Fruit fly (Drosophila melanogaster) whole organism, embryonic: Measurements from ENCODE around the gene CG1572.

Experiments
- BEAF-32 ChIP-seq: fragments of 200-800 bp; sonication (Bioruptor generic); optimal IDR thresholded peaks from 3 replicates; lab custom pipeline; 2017; ENCODE audit warnings: missing biosample characterization, missing genetic modification characterization, mild to moderate bottlenecking, moderate library complexity, missing genetic modification reagents
- CG10321 ChIP-seq: fragments of 200-800 bp; sonication (Bioruptor generic); IDR thresholded peaks from 2 replicates; pipeline ENCODE4 v1.3.6; 2022; ENCODE audit warnings: missing biosample characterization, missing genetic modification characterization
- CG10959 ChIP-seq: fragments of 200-800 bp; sonication (Bioruptor generic); IDR thresholded peaks from 2 replicates; pipeline ENCODE4 v1.3.6; 2022; ENCODE audit warnings: missing biosample characterization, missing genetic modification characterization
- CG12104 ChIP-seq: fragments of 200-800 bp; sonication (Bioruptor generic); optimal IDR thresholded peaks from 3 replicates; lab custom pipeline; 2016; ENCODE audit warnings: missing biosample characterization, missing genetic modification characterization
- CG12155 ChIP-seq: fragments of 200-800 bp; sonication (Bioruptor generic); optimal IDR thresholded peaks from 3 replicates; lab custom pipeline; 2016; ENCODE audit warnings: missing biosample characterization, missing genetic modification characterization
- CG12219 ChIP-seq: fragments of 200-800 bp; sonication (Bioruptor generic); optimal IDR thresholded peaks from 3 replicates; lab custom pipeline; 2018; ENCODE audit warnings: missing biosample characterization, mild to moderate bottlenecking, missing genetic modification characterization
- CG12391 ChIP-seq: fragments of 200-800 bp; sonication (Bioruptor generic); optimal IDR thresholded peaks from 3 replicates; lab custom pipeline; 2018; ENCODE audit warnings: missing biosample characterization, mild to moderate bottlenecking, missing genetic modification characterization, moderate library complexity
- CG12659 ChIP-seq: fragments of 200-800 bp; sonication (Bioruptor generic); optimal IDR thresholded peaks from 3 replicates; lab custom pipeline; 2017; ENCODE audit warnings: mild to moderate bottlenecking, missing biosample characterization, missing genetic modification reagents, missing genetic modification characterization
- CG12769 ChIP-seq: fragments of 200-800 bp; sonication (Bioruptor generic); optimal IDR thresholded peaks from 2 replicates; lab custom pipeline; 2019; ENCODE audit warnings: missing biosample characterization, mild to moderate bottlenecking, missing genetic modification characterization, moderate library complexity
- CG15696 ChIP-seq: fragments of 200-800 bp; sonication (Bioruptor generic); optimal IDR thresholded peaks from 2 replicates; lab custom pipeline; 2019; ENCODE audit warnings: missing biosample characterization, mild to moderate bottlenecking, missing genetic modification characterization, moderate library complexity
- CG1832 ChIP-seq: fragments of 200-800 bp; sonication (Bioruptor generic); optimal IDR thresholded peaks from 2 replicates; lab custom pipeline; 2017; ENCODE audit warnings: missing biosample characterization, mild to moderate bottlenecking, missing genetic modification characterization, inconsistent platforms
- CG2116 ChIP-seq: fragments of 200-800 bp; sonication (Bioruptor generic); optimal IDR thresholded peaks from 3 replicates; lab custom pipeline; 2018; ENCODE audit warnings: missing biosample characterization, mild to moderate bottlenecking, missing genetic modification characterization
- CG2120 ChIP-seq: fragments of 200-800 bp; sonication (Bioruptor generic); optimal IDR thresholded peaks from 3 replicates; lab custom pipeline; 2016; ENCODE audit warnings: missing biosample characterization, missing genetic modification characterization
- CG2678 ChIP-seq: fragments of 200-800 bp; sonication (Bioruptor generic); optimal IDR thresholded peaks from 3 replicates; lab custom pipeline; 2019; ENCODE audit warnings: missing biosample characterization, mild to moderate bottlenecking, missing genetic modification characterization, moderate library complexity
- CG3065 ChIP-seq: fragments of 200-800 bp; sonication (Bioruptor generic); optimal IDR thresholded peaks from 2 replicates; lab custom pipeline; 2016; ENCODE audit warnings: missing biosample characterization, missing genetic modification characterization
- CG4360 ChIP-seq: fragments of 200-800 bp; sonication (Bioruptor generic); IDR thresholded peaks from 2 replicates; pipeline ENCODE4 v1.3.6; 2022; ENCODE audit warnings: missing biosample characterization, missing genetic modification characterization
- CG5953 ChIP-seq: fragments of 200-800 bp; sonication (Bioruptor generic); IDR thresholded peaks from 2 replicates; pipeline ENCODE4 v1.3.6; 2022; ENCODE audit warnings: missing biosample characterization, missing genetic modification characterization
- CG7357 ChIP-seq: fragments of 200-800 bp; sonication (Bioruptor generic); IDR thresholded peaks from 3 replicates; pipeline ENCODE4 v1.3.6; 2022; ENCODE audit warnings: missing biosample characterization, missing genetic modification characterization
- CG8388 ChIP-seq: fragments of 200-800 bp; sonication (Bioruptor generic); optimal IDR thresholded peaks from 2 replicates; lab custom pipeline; 2019; ENCODE audit warnings: missing biosample characterization, mild to moderate bottlenecking, missing genetic modification characterization, moderate library complexity
- Dek ChIP-seq: fragments of 200-800 bp; sonication (Bioruptor generic); optimal IDR thresholded peaks from 3 replicates; lab custom pipeline; 2019; ENCODE audit warnings: missing biosample characterization, mild to moderate bottlenecking, missing genetic modification characterization, moderate library complexity
- Dip2 ChIP-seq: fragments of 200-800 bp; sonication (Bioruptor generic); IDR thresholded peaks from 2 replicates; pipeline ENCODE4 v1.3.6; 2022; ENCODE audit warnings: missing biosample characterization, missing genetic modification characterization
- Doc3 ChIP-seq: fragments of 200-800 bp; sonication (Bioruptor generic); IDR thresholded peaks from 3 replicates; pipeline ENCODE4 v1.3.6; 2022; ENCODE audit warnings: missing biosample characterization, missing genetic modification characterization; ENCODE audit not compliant: partially characterized antibody
- Jarid2 ChIP-seq: fragments of 200-800 bp; sonication (Bioruptor generic); optimal IDR thresholded peaks from 3 replicates; lab custom pipeline; 2017; ENCODE audit warnings: mild to moderate bottlenecking, missing biosample characterization, missing genetic modification reagents, missing genetic modification characterization
- Kr ChIP-seq: fragments of 200-800 bp; sonication (Bioruptor generic); optimal IDR thresholded peaks from 2 replicates; lab custom pipeline; 2017; ENCODE audit warnings: missing biosample characterization, mild to moderate bottlenecking, missing genetic modification characterization
- Mes4 ChIP-seq: fragments of 200-800 bp; sonication (Bioruptor generic); optimal IDR thresholded peaks from 2 replicates; lab custom pipeline; 2016; ENCODE audit warnings: missing biosample characterization, missing genetic modification characterization
- Optix ChIP-seq: fragments of 200-800 bp; sonication (Bioruptor generic); IDR thresholded peaks from 3 replicates; pipeline ENCODE4 v1.3.6; 2022; ENCODE audit warnings: missing biosample characterization, missing genetic modification characterization
- Rfx ChIP-seq: fragments of 200-800 bp; sonication (Bioruptor generic); IDR thresholded peaks from 2 replicates; pipeline ENCODE4 v1.3.6; 2022; ENCODE audit warnings: missing biosample characterization, missing genetic modification characterization
- Xrp1 ChIP-seq: fragments of 200-800 bp; sonication (Bioruptor generic); IDR thresholded peaks from 2 replicates; pipeline ENCODE4 v1.3.6; 2022; ENCODE audit warnings: missing biosample characterization, missing genetic modification characterization
- ac ChIP-seq: fragments of 200-800 bp; sonication (Bioruptor generic); optimal IDR thresholded peaks from 3 replicates; lab custom pipeline; 2017; ENCODE audit warnings: missing biosample characterization, mild to moderate bottlenecking, missing genetic modification characterization
- btn ChIP-seq: fragments of 200-800 bp; sonication (Bioruptor generic); optimal IDR thresholded peaks from 2 replicates; lab custom pipeline; 2016; ENCODE audit warnings: missing biosample characterization, missing genetic modification characterization
- cg ChIP-seq: fragments of 200-800 bp; sonication (Bioruptor generic); optimal IDR thresholded peaks from 3 replicates; lab custom pipeline; 2019; ENCODE audit warnings: missing biosample characterization, mild to moderate bottlenecking, missing genetic modification characterization, moderate library complexity
- crc ChIP-seq: fragments of 200-800 bp; sonication (Bioruptor generic); optimal IDR thresholded peaks from 2 replicates; lab custom pipeline; 2016; ENCODE audit warnings: missing biosample characterization, missing genetic modification characterization
- fd96Cb ChIP-seq: fragments of 200-800 bp; sonication (Bioruptor generic); optimal IDR thresholded peaks from 2 replicates; lab custom pipeline; 2018; ENCODE audit warnings: missing biosample characterization, mild to moderate bottlenecking, missing genetic modification characterization, moderate library complexity
- gem ChIP-seq: fragments of 200-800 bp; sonication (Bioruptor generic); optimal IDR thresholded peaks from 2 replicates; lab custom pipeline; 2019; ENCODE audit warnings: missing biosample characterization, mild to moderate bottlenecking, missing genetic modification characterization, moderate library complexity
- her ChIP-seq: fragments of 200-800 bp; sonication (Bioruptor generic); optimal IDR thresholded peaks from 2 replicates; lab custom pipeline; 2016; ENCODE audit warnings: missing biosample characterization, missing genetic modification characterization
- inv ChIP-seq: fragments of 200-800 bp; sonication (Bioruptor generic); IDR thresholded peaks from 2 replicates; pipeline ENCODE4 v1.3.6; 2022; ENCODE audit warnings: missing biosample characterization, missing genetic modification characterization; ENCODE audit not compliant: partially characterized antibody
- jing ChIP-seq: fragments of 200-800 bp; sonication (Bioruptor generic); optimal IDR thresholded peaks from 2 replicates; lab custom pipeline; 2018; ENCODE audit warnings: missing biosample characterization, mild to moderate bottlenecking, missing genetic modification characterization
- kay ChIP-seq: fragments of 200-800 bp; sonication (Bioruptor generic); optimal IDR thresholded peaks from 2 replicates; lab custom pipeline; 2016; ENCODE audit warnings: missing biosample characterization, missing genetic modification characterization
- lilli ChIP-seq: fragments of 200-800 bp; sonication (Bioruptor generic); optimal IDR thresholded peaks from 3 replicates; lab custom pipeline; 2016; ENCODE audit warnings: missing biosample characterization, missing genetic modification characterization
- lmd ChIP-seq: fragments of 200-800 bp; sonication (Bioruptor generic); IDR thresholded peaks from 2 replicates; pipeline ENCODE4 v1.3.6; 2022; ENCODE audit warnings: missing biosample characterization, missing genetic modification characterization
- onecut ChIP-seq: fragments of 200-800 bp; sonication (Bioruptor generic); IDR thresholded peaks from 2 replicates; pipeline ENCODE4 v1.3.6; 2022; ENCODE audit warnings: missing biosample characterization, missing genetic modification characterization
- ranshi ChIP-seq: fragments of 200-800 bp; sonication (Bioruptor generic); IDR thresholded peaks from 2 replicates; pipeline ENCODE4 v1.3.6; 2022; ENCODE audit warnings: missing biosample characterization, missing genetic modification characterization
- ro ChIP-seq: fragments of 200-800 bp; sonication (Bioruptor generic); IDR thresholded peaks from 2 replicates; pipeline ENCODE4 v1.3.6; 2022; ENCODE audit warnings: missing biosample characterization, missing genetic modification characterization
- row ChIP-seq: fragments of 200-800 bp; sonication (Bioruptor generic); IDR thresholded peaks from 3 replicates; pipeline ENCODE4 v1.3.6; 2022; ENCODE audit warnings: missing biosample characterization, missing genetic modification characterization
- sens ChIP-seq: fragments of 200-800 bp; sonication (Bioruptor generic); peaks from one replicate; lab custom pipeline; 2016; ENCODE audit warnings: missing biosample characterization, missing genetic modification characterization
- slbo ChIP-seq: fragments of 200-800 bp; sonication (Bioruptor generic); IDR thresholded peaks from 2 replicates; pipeline ENCODE4 v1.3.6; 2022; ENCODE audit warnings: missing biosample characterization, missing genetic modification characterization
- unpg ChIP-seq: fragments of 200-800 bp; sonication (Bioruptor generic); optimal IDR thresholded peaks from 3 replicates; lab custom pipeline; 2018; ENCODE audit warnings: missing biosample characterization, mild to moderate bottlenecking, missing genetic modification characterization, moderate library complexity
- z ChIP-seq: fragments of 200-800 bp; sonication (Bioruptor generic); IDR thresholded peaks from 3 replicates; pipeline ENCODE4 v1.3.6; 2022; ENCODE audit warnings: missing biosample characterization, missing genetic modification characterization
- zfh2 ChIP-seq: fragments of 200-800 bp; sonication (Bioruptor generic); optimal IDR thresholded peaks from 2 replicates; lab custom pipeline; 2016; ENCODE audit warnings: missing biosample characterization, missing genetic modification characterization

Gene CG1572

dm6 chrX:11601408-11601807 lies 43.0 kb upstream of the CG1572 start (continued):
- TF ChIP-seq CG8388 (GFP tag; lab: Kevin White, UChicago) (no peak), jing (GFP tag; lab: Kevin White, UChicago) (no peak), CG4360 (GFP tag; lab: Robert Waterston, UW) (peak; percentile 70)

- TF ChIP-seq inv (GFP tag; lab: Robert Waterston, UW) (no peak), CG12219 (no peak), Rfx (GFP tag; lab: Robert Waterston, UW) (peak; percentile 31; the same call in 1 of the 2 replicates), cg (GFP tag; lab: Kevin White, UChicago) (peak; percentile 81), onecut (GFP tag; lab: Robert Waterston, UW) (peak; percentile 60), her (no peak), ro (GFP tag; lab: Robert Waterston, UW) (no peak), Mes4 (GFP tag; lab: Kevin White, UChicago) (no peak), CG12391 (tag; lab: Kevin White, UChicago) (no peak), CG12659 (GFP tag; lab: Kevin White, UChicago) (no peak), lmd (GFP tag; lab: Robert Waterston, UW) (0 out of 2 replicates have a peak, but pooled peaks have one; percentile 12), CG10321 (GFP tag; lab: Robert Waterston, UW) (peak; percentile 90), CG12104 (GFP tag; lab: Kevin White, UChicago) (no peak), sens (peak; percentile 72), CG15696 (tag; lab: Kevin White, UChicago) (no peak), CG2120 (peak; percentile 46), Dip2 (GFP tag; lab: Robert Waterston, UW) (no peak), row (GFP tag; lab: Robert Waterston, UW) (peak; percentile 64), Xrp1 (GFP tag; lab: Robert Waterston, UW) (peak; percentile 25; the same call in 1 of the 2 replicates), CG5953 (GFP tag; lab: Robert Waterston, UW) (no peak; the same call in 1 of the 2 replicates), ac (no peak), lilli (GFP tag; lab: Kevin White, UChicago) (peak; percentile 7), CG10959 (GFP tag; lab: Robert Waterston, UW) (peak; percentile 64), CG2116 (GFP tag; lab: Kevin White, UChicago) (no peak), z (GFP tag; lab: Robert Waterston, UW) (0 out of 3 replicates have a peak, but pooled peaks have one; percentile 20), Optix (GFP tag; lab: Robert Waterston, UW) (no peak), ranshi (GFP tag; lab: Robert Waterston, UW) (no peak), gem (tag; lab: Kevin White, UChicago) (no peak), CG3065 (no peak), Dek (no peak), fd96Cb (tag; lab: Kevin White, UChicago) (no peak), Kr (GFP tag; lab: Kevin White, UChicago) (no peak), slbo (GFP tag; lab: Robert Waterston, UW) (no peak; the same call in 1 of the 2 replicates), Jarid2 (GFP tag; lab: Kevin White, UChicago) (no peak), CG7357 (no peak), kay (peak; percentile 77), Doc3 (GFP tag; lab: Robert Waterston, UW) (no peak), CG2678 (tag; lab: Kevin White, UChicago) (no peak), unpg (GFP tag; lab: Kevin White, UChicago) (no peak), CG1832 (peak; percentile 65), CG12155 (GFP tag; lab: Kevin White, UChicago) (peak; percentile 1), crc (GFP tag; lab: Kevin White, UChicago) (no peak), btn (GFP tag; lab: Kevin White, UChicago) (no peak), BEAF-32 (GFP tag; lab: Kevin White, UChicago) (no peak), CG12769 (peak; percentile 44), zfh2 (GFP tag; lab: Kevin White, UChicago) (peak; percentile 15)
Observed at dm6 chrX:11600795-11601358, 42.4 kb upstream of the CG1572 start.
